Fruit fly (Drosophila melanogaster) Kc167 (cell line): ENCODE data around the gene Dref.

Experiments used
- Myc ChIP-seq: fragments of >200 bp; optimal IDR thresholded peaks from 2 replicates; lab custom pipeline; 2017; ENCODE audit warnings: missing external identifiers
- Sin3A ChIP-seq: fragments of >200 bp; optimal IDR thresholded peaks from 2 replicates; lab custom pipeline; 2018; ENCODE audit warnings: missing external identifiers
- h ChIP-seq: fragments of >200 bp; optimal IDR thresholded peaks from 3 replicates; lab custom pipeline; 2018; ENCODE audit warnings: missing external identifiers
- insv ChIP-seq: fragments of >200 bp; optimal IDR thresholded peaks from 3 replicates; lab custom pipeline; 2018; ENCODE audit warnings: missing external identifiers
- psq ChIP-seq: fragments of >200 bp; optimal IDR thresholded peaks from 2 replicates; lab custom pipeline; 2017; ENCODE audit warnings: missing external identifiers
- ttk ChIP-seq: sonication (Bioruptor generic); optimal IDR thresholded peaks from 2 replicates; lab custom pipeline; 2017; ENCODE audit warnings: missing external identifiers

Gene Dref

DNA sequence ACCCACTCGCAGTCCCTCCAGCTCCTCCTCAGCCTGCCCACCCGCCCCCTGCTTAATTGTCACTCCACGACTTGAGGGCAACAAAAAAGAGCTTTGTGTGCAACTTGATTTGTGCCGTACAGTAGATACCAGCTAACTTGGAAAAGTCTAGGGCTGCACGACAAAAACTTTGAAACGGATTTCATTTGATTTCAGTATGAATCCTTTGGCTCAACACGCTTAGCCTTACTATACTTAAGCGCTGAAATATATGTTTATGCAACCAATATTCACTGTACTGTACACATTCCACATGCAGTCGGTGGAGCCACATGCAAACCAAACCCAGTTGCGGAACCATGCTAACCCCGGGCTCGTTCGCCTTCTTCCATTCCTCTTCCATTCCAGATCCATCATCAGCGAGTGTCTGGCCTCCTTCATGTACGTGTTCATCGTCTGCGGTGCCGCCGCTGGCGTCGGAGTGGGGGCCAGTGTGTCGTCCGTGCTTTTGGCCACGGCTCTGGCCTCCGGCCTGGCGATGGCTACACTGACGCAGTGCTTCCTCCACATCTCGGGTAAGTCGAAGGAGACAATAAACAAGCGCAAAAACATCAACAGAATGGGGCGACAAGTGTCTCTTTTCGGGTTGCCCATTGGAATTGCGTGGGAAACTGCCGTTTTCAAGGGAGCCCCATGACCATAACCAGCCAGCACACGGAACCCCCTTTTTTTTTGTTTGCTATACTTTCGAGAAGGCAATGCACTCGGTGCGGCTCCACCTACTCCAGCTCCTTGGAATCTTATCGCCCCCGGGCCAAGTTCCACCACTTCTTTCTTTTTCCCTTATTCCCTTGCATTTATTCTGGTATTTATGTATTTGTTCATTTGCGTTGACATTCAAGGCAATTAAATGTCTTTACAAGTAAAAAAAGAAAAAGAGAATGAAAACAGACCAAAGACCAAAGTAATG lies 19.6 kb upstream of the Dref start:
- TF ChIP-seq Myc: no peak
- no peak for TF ChIP-seq h (lab: Kevin White, UChicago)
- TF ChIP-seq ttk (lab: Kevin White, UChicago): no peak
- TF ChIP-seq psq: no peak
- TF ChIP-seq insv (lab: Kevin White, UChicago): no peak
- no peak for TF ChIP-seq Sin3A (lab: Kevin White, UChicago)

DNA sequence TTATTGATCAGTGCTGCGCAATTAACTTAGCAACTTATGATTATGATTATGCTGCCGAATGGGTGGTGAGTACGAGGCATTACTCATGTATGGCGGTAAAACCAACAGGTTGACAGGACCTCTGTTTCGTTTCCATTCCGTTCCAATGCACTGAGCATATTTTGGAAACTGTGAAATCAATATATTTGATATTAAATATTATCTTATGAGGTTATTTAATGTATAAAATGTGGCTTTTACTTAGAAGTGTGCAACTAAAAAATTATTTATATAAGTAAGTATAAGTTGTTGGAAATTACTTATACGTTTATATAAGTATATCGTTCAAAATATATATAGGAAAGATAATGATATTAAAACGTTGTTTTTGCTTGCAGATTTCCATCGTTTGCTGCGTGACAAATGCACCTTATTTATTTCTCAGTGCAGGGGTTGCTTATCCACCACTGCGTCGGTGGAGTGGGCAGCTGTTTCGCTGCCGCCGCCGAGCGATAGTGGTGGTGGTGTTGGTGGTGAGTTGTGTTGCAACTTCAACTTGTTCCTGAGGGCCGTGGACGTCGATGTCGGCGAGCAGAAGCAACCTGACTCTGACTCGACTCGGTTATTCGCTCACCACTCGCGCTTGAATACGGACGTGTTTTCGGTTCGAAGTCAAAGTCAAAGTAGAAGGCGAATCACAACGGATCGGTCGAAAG lies 17.2 kb upstream of the Dref start, which contains the start of gene bib:
Gene bib (plus strand): TSS at position 568 of the 695 bp plus-strand sequence.
- TF ChIP-seq Sin3A (lab: Kevin White, UChicago): no peak
- no peak for TF ChIP-seq psq
- TF ChIP-seq h (lab: Kevin White, UChicago): no peak
- no peak for TF ChIP-seq ttk (lab: Kevin White, UChicago)
- TF ChIP-seq Myc: no peak
- TF ChIP-seq insv (lab: Kevin White, UChicago): no peak

DNA sequence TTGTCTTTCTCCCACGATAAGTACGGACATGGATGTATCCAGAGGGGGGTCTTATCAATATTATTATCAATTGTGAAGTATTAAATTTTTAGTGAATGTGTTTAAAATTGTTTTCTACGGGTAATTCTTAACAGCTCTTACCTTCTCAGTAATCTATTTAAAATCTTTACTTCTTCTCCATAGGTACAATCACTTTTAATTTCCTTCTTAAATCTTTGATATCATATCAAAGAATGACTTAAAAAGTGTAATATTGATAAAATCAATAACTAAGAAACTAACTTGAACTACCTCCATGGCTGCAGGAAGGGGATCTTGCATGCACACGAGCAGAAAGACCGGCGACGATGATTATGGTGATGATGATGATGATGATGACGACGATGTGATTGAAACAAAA lies 15.5 kb upstream of the Dref start:
- TF ChIP-seq Myc (no peak), Sin3A (lab: Kevin White, UChicago) (no peak), ttk (lab: Kevin White, UChicago) (no peak), psq (no peak), insv (lab: Kevin White, UChicago) (no peak), h (lab: Kevin White, UChicago) (no peak)

DNA sequence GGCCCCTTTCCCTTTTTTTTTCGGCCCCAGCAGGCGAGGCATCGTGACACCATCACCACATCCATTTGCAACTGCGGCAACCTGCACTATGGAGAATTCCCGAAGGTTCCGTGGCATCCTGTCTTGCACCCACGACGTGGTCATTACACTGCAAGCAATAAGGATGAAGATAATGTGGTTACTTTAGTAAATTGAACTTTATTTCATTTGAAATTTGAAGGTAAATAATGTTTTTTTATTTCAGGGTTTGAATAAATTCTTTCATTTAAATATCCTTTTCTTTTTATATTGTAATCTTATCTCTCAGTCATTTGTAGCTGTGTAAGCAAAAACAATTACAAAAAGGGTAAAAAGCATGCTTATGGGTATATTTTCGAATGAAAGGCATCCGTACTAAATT lies 14.8 kb upstream of the Dref start:
- no peak for TF ChIP-seq insv (lab: Kevin White, UChicago)
- TF ChIP-seq psq: no peak
- TF ChIP-seq Myc: no peak
- no peak for TF ChIP-seq Sin3A (lab: Kevin White, UChicago)
- TF ChIP-seq ttk (lab: Kevin White, UChicago): no peak
- no peak for TF ChIP-seq h (lab: Kevin White, UChicago)

DNA sequence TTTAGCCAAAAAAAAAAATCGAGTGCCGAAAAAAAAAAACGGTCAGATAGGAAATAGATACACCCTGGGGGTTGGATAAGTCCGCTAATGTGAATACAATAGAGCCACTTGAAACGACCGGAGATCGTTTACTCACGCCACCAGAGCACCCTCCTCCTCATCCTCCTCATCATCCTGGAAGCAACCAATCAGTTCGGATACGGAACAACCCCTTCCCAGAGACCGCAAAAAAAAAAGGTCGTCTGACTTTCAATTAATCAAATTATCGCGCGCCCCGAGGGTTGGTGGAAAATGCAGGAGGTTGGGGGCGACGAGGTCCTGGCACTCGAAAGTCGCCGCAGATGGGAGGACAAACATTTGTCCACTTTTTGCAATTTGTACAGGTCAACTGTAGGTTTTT lies 5.6 kb upstream of the Dref start:
- TF ChIP-seq ttk (lab: Kevin White, UChicago) (no peak), Sin3A (lab: Kevin White, UChicago) (no peak), Myc (no peak), insv (lab: Kevin White, UChicago) (no peak), psq (no peak)

DNA sequence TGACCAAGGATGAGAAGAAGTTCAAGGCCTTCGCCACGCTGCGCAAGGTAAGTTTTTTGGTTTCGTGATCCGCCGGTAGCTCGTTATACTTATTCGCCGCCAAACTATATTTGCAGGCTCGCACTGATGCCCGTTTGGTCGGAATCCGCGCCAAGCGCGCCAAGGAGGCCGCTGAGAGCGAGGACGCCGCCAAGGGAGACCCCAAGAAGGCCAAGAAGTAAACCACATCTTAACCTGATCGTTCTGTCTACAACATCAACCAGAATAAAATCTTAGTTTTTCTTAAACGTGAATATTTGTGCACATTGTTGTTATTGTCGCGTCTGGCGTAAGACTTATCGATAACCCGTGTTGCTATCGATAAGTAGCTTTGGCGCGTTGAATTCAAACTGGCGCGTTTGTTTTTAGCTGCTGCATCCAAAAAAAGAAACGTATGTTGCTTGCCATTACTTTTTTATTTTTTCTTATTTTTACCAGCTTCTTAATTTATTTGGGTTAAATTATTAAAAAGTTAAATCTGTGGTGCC lies 1.2 kb upstream of the Dref start:
- no peak for TF ChIP-seq Myc
- TF ChIP-seq ttk (lab: Kevin White, UChicago): no peak
- no peak for TF ChIP-seq psq
- TF ChIP-seq h (lab: Kevin White, UChicago): no peak
- TF ChIP-seq Sin3A (lab: Kevin White, UChicago): no peak
- TF ChIP-seq insv (lab: Kevin White, UChicago): no peak

DNA sequence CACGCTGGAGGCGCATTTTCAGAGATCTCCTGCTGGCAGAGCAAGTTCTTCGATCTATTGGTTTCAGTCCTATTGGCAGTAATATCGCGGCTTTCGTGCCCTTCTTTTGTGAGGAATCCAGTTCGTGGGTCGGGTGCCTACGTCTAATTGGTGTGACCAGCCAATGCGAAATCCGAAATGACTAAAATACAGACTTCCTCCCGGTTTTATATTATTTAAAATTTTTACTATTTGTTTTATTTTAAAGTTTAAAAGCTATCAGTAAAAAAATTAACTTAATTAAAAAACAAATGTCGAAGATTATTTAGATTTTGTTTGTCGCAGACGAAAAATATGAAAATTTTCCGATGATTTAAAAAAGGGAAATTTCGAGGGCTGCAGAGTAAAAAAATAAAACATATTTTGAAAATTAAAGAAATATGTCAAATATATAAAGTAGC lies 3.4 kb downstream of the Dref start, which contains the start of gene CG5850:
Gene CG5850 (minus strand): TSS at position 347 of the 440 bp plus-strand sequence.
- TF ChIP-seq ttk (lab: Kevin White, UChicago) (no peak), insv (lab: Kevin White, UChicago) (no peak), Sin3A (lab: Kevin White, UChicago) (no peak), psq (no peak), Myc (no peak), h (lab: Kevin White, UChicago) (no peak)

DNA sequence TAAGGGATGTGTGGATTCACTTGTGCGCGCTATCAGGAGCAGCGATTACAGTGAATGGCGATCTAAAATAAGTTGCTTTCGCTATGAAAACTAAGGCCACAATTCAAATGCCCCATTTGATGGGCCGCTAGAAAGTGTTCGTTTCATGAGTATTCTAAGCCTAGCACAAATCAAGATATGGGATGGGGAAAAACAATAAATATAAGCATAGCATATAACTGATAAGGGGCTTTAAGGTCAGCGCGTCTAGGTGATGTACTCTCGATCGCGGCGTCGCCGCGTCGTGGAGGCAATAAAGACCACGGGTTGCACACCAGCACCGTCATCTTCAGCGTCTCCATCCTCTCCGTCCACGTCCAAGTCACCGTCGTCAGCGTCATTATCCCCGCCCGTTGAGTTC lies 6.3 kb downstream of the Dref start:
- TF ChIP-seq insv (lab: Kevin White, UChicago) (no peak), Sin3A (lab: Kevin White, UChicago) (no peak), h (lab: Kevin White, UChicago) (no peak), Myc (no peak), psq (no peak), ttk (lab: Kevin White, UChicago) (no peak)

DNA sequence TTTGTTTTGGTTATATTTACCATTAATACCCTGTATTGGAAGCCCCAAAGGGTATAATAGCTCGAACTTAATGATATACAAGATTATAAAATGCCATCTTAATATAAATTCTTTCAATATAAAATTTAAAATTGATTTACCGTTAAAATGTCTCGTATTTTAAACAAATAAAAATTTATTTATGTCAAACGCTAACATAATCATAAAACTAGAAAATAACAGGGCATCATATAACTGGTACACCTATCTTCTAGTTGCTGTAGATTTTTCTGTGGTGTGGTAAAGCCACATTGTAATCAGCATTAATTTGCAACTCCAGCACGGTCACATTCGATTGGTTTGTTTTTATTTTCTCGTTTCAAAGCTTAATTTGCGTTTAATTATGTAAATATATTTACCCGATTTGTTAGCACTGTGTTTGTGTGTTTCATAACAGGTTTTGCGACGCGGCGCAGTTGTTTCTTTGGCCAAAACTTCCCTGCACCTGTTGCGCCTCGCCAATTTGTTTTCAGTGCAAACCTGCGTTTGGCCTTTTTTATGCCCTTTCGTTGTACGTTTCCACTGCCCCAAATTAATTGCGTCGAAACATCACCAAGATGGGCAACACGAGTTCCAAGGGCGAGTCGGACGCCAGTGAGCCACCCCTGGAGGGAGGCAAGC lies 9.9 kb downstream of the Dref start, which contains the start of the genes CG4658 and CG5846:
Gene CG4658 (plus strand): TSS at position 140 of the 660 bp plus-strand sequence.
Gene CG5846 (minus strand): TSS at position 245 of the 660 bp plus-strand sequence.
- TF ChIP-seq Myc: no peak
- no peak for TF ChIP-seq insv (lab: Kevin White, UChicago)
- TF ChIP-seq h (lab: Kevin White, UChicago): no peak
- no peak for TF ChIP-seq ttk (lab: Kevin White, UChicago)
- TF ChIP-seq Sin3A (lab: Kevin White, UChicago): no peak
- TF ChIP-seq psq: no peak

DNA sequence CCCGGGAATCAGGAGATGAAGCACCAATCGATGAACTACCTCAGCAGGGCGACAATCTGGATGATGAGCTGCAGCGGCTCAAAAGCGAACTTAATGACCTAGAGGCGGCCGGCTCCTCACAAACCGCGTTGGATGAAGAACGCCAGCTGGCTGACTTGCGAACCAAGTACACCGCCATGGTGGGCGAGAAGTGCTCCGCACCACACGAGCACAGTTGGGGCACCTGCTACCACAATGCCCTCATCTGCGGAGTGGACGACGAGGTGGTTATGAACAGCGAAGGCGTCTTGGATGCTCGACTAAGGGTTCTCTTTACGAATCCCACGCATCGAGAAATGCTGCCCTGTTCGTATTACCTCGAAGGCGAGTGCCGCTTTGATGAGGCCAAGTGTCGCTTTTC lies 12.3 kb downstream of the Dref start:
- TF ChIP-seq Myc (no peak), h (lab: Kevin White, UChicago) (no peak), ttk (lab: Kevin White, UChicago) (no peak), psq (no peak), Sin3A (lab: Kevin White, UChicago) (no peak), insv (lab: Kevin White, UChicago) (no peak)

DNA sequence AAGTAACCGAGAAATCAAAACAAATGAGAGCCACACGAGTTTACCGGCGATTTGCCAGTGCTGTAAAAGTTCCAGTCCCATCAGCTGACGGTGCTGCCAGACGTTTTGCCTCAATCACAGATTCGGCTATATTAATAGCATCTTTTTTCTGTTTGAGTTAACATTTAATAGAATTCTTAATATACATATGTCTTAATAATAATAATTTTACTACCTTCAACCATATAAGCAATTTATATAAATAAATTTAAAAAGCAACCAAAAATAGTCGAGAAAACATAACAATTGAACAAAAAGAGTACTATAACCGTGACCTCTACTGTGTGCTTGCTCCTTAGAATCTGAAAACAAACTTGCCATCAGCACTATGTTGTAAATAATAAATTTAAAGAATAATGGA lies 12.9 kb downstream of the Dref start, which contains the start of the genes CG13126 and CG4709:
Gene CG13126 (minus strand): TSS at position 63 of the 400 bp plus-strand sequence.
Gene CG4709 (plus strand): TSS at position 207 of the 400 bp plus-strand sequence.
- no peak for TF ChIP-seq ttk (lab: Kevin White, UChicago)
- no peak for TF ChIP-seq Sin3A (lab: Kevin White, UChicago)
- no peak for TF ChIP-seq Myc
- no peak for TF ChIP-seq h (lab: Kevin White, UChicago)
- TF ChIP-seq insv (lab: Kevin White, UChicago): no peak
- no peak for TF ChIP-seq psq
